Worm (Caenorhabditis elegans): ENCODE data around the gene exos-1.

ce11 chrIII:10995156-10995555 lies 13.7 kb upstream of the exos-1 start, which contains the start of gene dmsr-5:
- TF ChIP-seq elt-2 (tag; optimal IDR thresholded peaks at IDR 0.05) = no peak
- no peak for TF ChIP-seq nhr-28 (tag; optimal IDR thresholded peaks at IDR 0.05)
- TF ChIP-seq fkh-10 (GFP tag; optimal IDR thresholded peaks at IDR 0.05) = no peak
- TF ChIP-seq ztf-11 (tag; optimal IDR thresholded peaks at IDR 0.05) = no peak
- no peak for TF ChIP-seq pqm-1 (tag; optimal IDR thresholded peaks at IDR 0.05)
- TF ChIP-seq C16A3.4 (tag; optimal IDR thresholded peaks at IDR 0.05) = no peak
- no peak for TF ChIP-seq ztf-4 (tag; optimal IDR thresholded peaks at IDR 0.05)
- no peak for TF ChIP-seq unc-86 (tag; optimal IDR thresholded peaks at IDR 0.05)
- no peak for TF ChIP-seq lin-13 (GFP tag; optimal IDR thresholded peaks at IDR 0.05)
- TF ChIP-seq nhr-237 (tag; optimal IDR thresholded peaks at IDR 0.05) = no peak
- TF ChIP-seq snpc-4 (tag; optimal IDR thresholded peaks at IDR 0.05) = no peak

Measured in whole organism, L1 larva.